Worm (Caenorhabditis elegans) whole organism, late embryonic: ENCODE results near the gene R07B7.12.

Experiments
- F13H6.1 ChIP-seq: sonication (generic microtip); optimal IDR thresholded peaks from 2 replicates; lab custom pipeline; 2016; ENCODE audit warnings: missing genetic modification characterization, missing compliant biosample characterization
- ama-1 ChIP-seq: fragments of 150-350 bp; optimal IDR thresholded peaks from 2 replicates; lab custom pipeline; 2014
- ceh-18 ChIP-seq: sonication (generic microtip); optimal IDR thresholded peaks from 2 replicates; lab custom pipeline; 2016; ENCODE audit warnings: missing genetic modification characterization, missing compliant biosample characterization
- ceh-45 ChIP-seq: fragments of 200-800 bp; sonication (Bioruptor generic); IDR thresholded peaks from 2 replicates; pipeline ENCODE4 v1.3.6; 2022; ENCODE audit warnings: missing genetic modification reagents, missing genetic modification characterization, missing compliant biosample characterization
- ceh-9 ChIP-seq: sonication (generic microtip); optimal IDR thresholded peaks from 2 replicates; lab custom pipeline; 2016; ENCODE audit warnings: mild to moderate bottlenecking, missing genetic modification characterization, inconsistent platforms, missing compliant biosample characterization
- fkh-10 ChIP-seq: fragments of 150-350 bp; optimal IDR thresholded peaks from 2 replicates; lab custom pipeline; 2014; ENCODE audit warnings: missing biosample characterization, missing genetic modification reagents, missing genetic modification characterization
- pax-1 ChIP-seq: fragments of 150-350 bp; optimal IDR thresholded peaks from 2 replicates; lab custom pipeline; 2014; ENCODE audit warnings: missing biosample characterization, missing genetic modification characterization
- pros-1 ChIP-seq: fragments of 150-350 bp; optimal IDR thresholded peaks from 2 replicates; lab custom pipeline; 2014; ENCODE audit warnings: missing biosample characterization, missing genetic modification reagents, missing genetic modification characterization

ce11 chrV:12088773-12089172 lies at the start of gene R07B7.12:
- no peak for TF ChIP-seq ama-1 (lab: Kevin White, UChicago)
- TF ChIP-seq fkh-10 (GFP tag; lab: Kevin White, UChicago) = no peak
- TF ChIP-seq ceh-45 (GFP tag; lab: Robert Waterston, UW) = no peak
- TF ChIP-seq ceh-9 (tag; lab: Kevin White, UChicago) = no peak
- TF ChIP-seq pros-1 = no peak
- TF ChIP-seq pax-1 = no peak
- TF ChIP-seq ceh-18 = no peak
- TF ChIP-seq F13H6.1 = no peak
